Fruit fly (Drosophila melanogaster): Measurements from ENCODE around the gene CG10970.

Gene CG10970

dm6 chrX:9029416-9029815, 41.8 kb downstream of the CG10970 start:
- TF ChIP-seq CG11762 (GFP tag; optimal IDR thresholded peaks at IDR 0.05; ENCODE audit: insufficient read depth) (no peak), Hr4 (GFP tag; optimal IDR thresholded peaks at IDR 0.05) (no peak), CG6163 (GFP tag; IDR thresholded peaks at IDR 0.05) (no peak), dac (GFP tag; optimal IDR thresholded peaks at IDR 0.05) (no peak), CG34406 (GFP tag; optimal IDR thresholded peaks at IDR 0.05) (no peak), Sox15 (GFP tag; optimal IDR thresholded peaks at IDR 0.05) (no peak), Ets21C (GFP tag; optimal IDR thresholded peaks at IDR 0.05) (no peak), CG10631 (GFP tag; optimal IDR thresholded peaks at IDR 0.05) (no peak)

- no peak for TF ChIP-seq vri (GFP tag; optimal IDR thresholded peaks at IDR 0.05)
- no peak for TF ChIP-seq svp (GFP tag)
- no peak for TF ChIP-seq CG8319 (GFP tag; optimal IDR thresholded peaks at IDR 0.05)
- TF ChIP-seq spab (GFP tag; optimal IDR thresholded peaks at IDR 0.05): no peak
- TF ChIP-seq CG4318 (GFP tag; optimal IDR thresholded peaks at IDR 0.05): no peak
- no peak for TF ChIP-seq fd59A (GFP tag; optimal IDR thresholded peaks at IDR 0.05)
These were observed 51.1 kb downstream of the CG10970 start for dm6 chrX:9020092-9020491.
